Fruit fly (Drosophila melanogaster) whole organism, pupa: ENCODE results near the gene CG34265.

Experiments used
- CG12605 ChIP-seq: fragments of 200-800 bp; sonication (Bioruptor generic); IDR thresholded peaks from 2 replicates; pipeline ENCODE4 v1.3.6; 2022; ENCODE audit warnings: missing biosample characterization, missing genetic modification characterization
- CG13204 ChIP-seq: fragments of 200-800 bp; sonication (Bioruptor generic); optimal IDR thresholded peaks from 2 replicates; lab custom pipeline; 2018; ENCODE audit warnings: missing biosample characterization, mild to moderate bottlenecking, missing genetic modification characterization, moderate library complexity
- CG15710 ChIP-seq: fragments of 200-800 bp; sonication (Bioruptor generic); optimal IDR thresholded peaks from 2 replicates; lab custom pipeline; 2018; ENCODE audit warnings: missing biosample characterization, mild to moderate bottlenecking, missing genetic modification characterization, moderate library complexity
- CG32121 ChIP-seq: fragments of 200-800 bp; sonication (Bioruptor generic); IDR thresholded peaks from 2 replicates; pipeline ENCODE4 v1.3.6; 2022; ENCODE audit warnings: missing biosample characterization, missing genetic modification characterization
- CG8159 ChIP-seq: fragments of 200-800 bp; sonication (Bioruptor generic); optimal IDR thresholded peaks from 3 replicates; lab custom pipeline; 2018; ENCODE audit warnings: missing biosample characterization, mild to moderate bottlenecking, missing genetic modification characterization, moderate library complexity
- CG8301 ChIP-seq: fragments of 200-800 bp; sonication (Bioruptor generic); optimal IDR thresholded peaks from 2 replicates; lab custom pipeline; 2018; ENCODE audit warnings: missing biosample characterization, mild to moderate bottlenecking, missing genetic modification characterization
- EcR ChIP-seq: fragments of 200-800 bp; sonication (Bioruptor generic); optimal IDR thresholded peaks from 3 replicates; lab custom pipeline; 2019; ENCODE audit warnings: missing biosample characterization, missing genetic modification characterization, mild to moderate bottlenecking, moderate library complexity, missing genetic modification reagents
- Ets98B ChIP-seq: fragments of 200-800 bp; sonication (Bioruptor generic); IDR thresholded peaks from 2 replicates; pipeline ENCODE4 v1.3.6; 2022; ENCODE audit warnings: missing biosample characterization, missing genetic modification characterization
- Pif1A ChIP-seq: fragments of 200-800 bp; sonication (Bioruptor generic); optimal IDR thresholded peaks from 3 replicates; lab custom pipeline; 2016; ENCODE audit warnings: missing biosample characterization, missing genetic modification characterization
- Pif1B ChIP-seq: fragments of 200-800 bp; sonication (Bioruptor generic); optimal IDR thresholded peaks from 3 replicates; lab custom pipeline; 2016; ENCODE audit warnings: missing biosample characterization, missing genetic modification characterization
- rn ChIP-seq: fragments of 200-800 bp; sonication (Bioruptor generic); IDR thresholded peaks from 2 replicates; pipeline ENCODE4 v1.3.6; 2022; ENCODE audit warnings: missing biosample characterization, missing genetic modification characterization

dm6 chr3L:3241368-3241640, 27.0 kb upstream of the CG34265 start:
- no peak for TF ChIP-seq rn (GFP tag; lab: Robert Waterston, UW)
- TF ChIP-seq CG32121 (GFP tag; lab: Robert Waterston, UW) = no peak
- no peak for TF ChIP-seq Ets98B (GFP tag; lab: Robert Waterston, UW)
- TF ChIP-seq CG13204 (GFP tag; lab: Kevin White, UChicago) = no peak
- TF ChIP-seq CG12605 (GFP tag; lab: Robert Waterston, UW) = no peak
- no peak for TF ChIP-seq Pif1A (GFP tag; lab: Kevin White, UChicago)
- no peak for TF ChIP-seq Pif1B (GFP tag; lab: Kevin White, UChicago)
- TF ChIP-seq CG15710 (tag; lab: Kevin White, UChicago) = no peak
- no peak for TF ChIP-seq CG8159 (tag; lab: Kevin White, UChicago)
- peak; percentile 97 for TF ChIP-seq EcR
- no peak for TF ChIP-seq CG8301 (tag; lab: Kevin White, UChicago)
